Worm (Caenorhabditis elegans) whole organism, young adult: ENCODE data around the gene wdr-62.

Source experiments
- B0019.2 ChIP-seq: fragments of 200-800 bp; sonication (Bioruptor generic); conservative IDR thresholded peaks from 2 replicates; pipeline ENCODE4 v1.3.6; 2022; ENCODE audit warnings: missing genetic modification reagents, missing genetic modification characterization, missing compliant biosample characterization
- B0035.1 ChIP-seq: sonication (generic microtip); optimal IDR thresholded peaks from 2 replicates; lab custom pipeline; 2016; ENCODE audit warnings: missing genetic modification characterization, mild to moderate bottlenecking, missing compliant biosample characterization, missing genotype, missing genetic modification reagents
- C17E4.6 ChIP-seq: fragments of 200-800 bp; sonication (Bioruptor generic); IDR thresholded peaks from 2 replicates; pipeline ENCODE4 v1.3.6; 2022; ENCODE audit warnings: missing genetic modification reagents, missing genetic modification characterization, missing compliant biosample characterization
- T07F8.4 ChIP-seq: sonication (generic microtip); optimal IDR thresholded peaks from 2 replicates; lab custom pipeline; 2016; ENCODE audit warnings: mild to moderate bottlenecking, missing genetic modification characterization, moderate library complexity, missing compliant biosample characterization
- Y56A3A.18 ChIP-seq: fragments of 200-800 bp; sonication (Bioruptor generic); IDR thresholded peaks from 2 replicates; pipeline ENCODE4 v1.3.6; 2022; ENCODE audit warnings: missing genetic modification reagents, missing genetic modification characterization, missing compliant biosample characterization
- ZK185.1 ChIP-seq: sonication (generic microtip); optimal IDR thresholded peaks from 2 replicates; lab custom pipeline; 2016; ENCODE audit warnings: mild to moderate bottlenecking, missing genetic modification characterization, missing compliant biosample characterization; ENCODE audit not compliant: poor library complexity, severe bottlenecking
- ama-1 ChIP-seq, 3 experiments: fragments of 150-350 bp in 1 of 3; sonication (generic microtip) in 2 of 3; optimal IDR thresholded peaks; 2 replicates each; lab custom pipeline; 2014 to 2018; ENCODE audit warnings: missing biosample characterization in 2 of 3, missing genetic modification characterization in 2 of 3, missing genetic modification reagents in 2 of 3
- ccch-3 ChIP-seq: fragments of 200-800 bp; sonication (Bioruptor generic); optimal IDR thresholded peaks from 2 replicates; lab custom pipeline; 2018; ENCODE audit warnings: mild to moderate bottlenecking, missing genetic modification characterization, missing compliant biosample characterization
- ceh-100 ChIP-seq: fragments of 200-800 bp; sonication (Bioruptor generic); IDR thresholded peaks from 2 replicates; pipeline ENCODE4 v1.3.6; 2022; ENCODE audit warnings: missing genetic modification reagents, missing genetic modification characterization, missing compliant biosample characterization
- dpff-1 ChIP-seq: sonication (generic microtip); optimal IDR thresholded peaks from 2 replicates; lab custom pipeline; 2017; ENCODE audit warnings: mild to moderate bottlenecking, missing genetic modification characterization, missing compliant biosample characterization
- egl-44 ChIP-seq: fragments of 200-800 bp; sonication (Bioruptor generic); IDR thresholded peaks from 2 replicates; pipeline ENCODE4 v1.3.6; 2022; ENCODE audit warnings: missing genetic modification reagents, missing genetic modification characterization, missing compliant biosample characterization
- egrh-3 ChIP-seq: fragments of 200-800 bp; sonication (Bioruptor generic); IDR thresholded peaks from 2 replicates; pipeline ENCODE4 v1.3.6; 2022; ENCODE audit warnings: missing genetic modification reagents, missing genetic modification characterization, missing compliant biosample characterization
- ets-4 ChIP-seq: fragments of 200-800 bp; sonication (Bioruptor generic); optimal IDR thresholded peaks from 2 replicates; lab custom pipeline; 2018; ENCODE audit warnings: mild to moderate bottlenecking, missing genetic modification characterization, missing compliant biosample characterization
- fkh-3 ChIP-seq: sonication (generic microtip); optimal IDR thresholded peaks from 2 replicates; lab custom pipeline; 2016; ENCODE audit warnings: mild to moderate bottlenecking, missing genetic modification characterization, missing compliant biosample characterization
- hrde-1 ChIP-seq: sonication (generic microtip); optimal IDR thresholded peaks from 2 replicates; lab custom pipeline; 2016; ENCODE audit warnings: missing genetic modification characterization, mild to moderate bottlenecking, missing compliant biosample characterization, moderate library complexity, missing genotype, missing genetic modification reagents, borderline replicate concordance
- let-526 ChIP-seq: fragments of 200-800 bp; sonication (Bioruptor generic); IDR thresholded peaks from 2 replicates; pipeline ENCODE4 v1.3.6; 2022; ENCODE audit warnings: missing genetic modification reagents, missing genetic modification characterization, missing compliant biosample characterization
- let-607 ChIP-seq, 2 experiments: fragments of 200-800 bp in 1 of 2; sonication (Bioruptor generic) in 1 of 2; sonication (generic microtip) in 1 of 2; optimal IDR thresholded peaks; 2 replicates each; lab custom pipeline; 2016 to 2018; ENCODE audit warnings: mild to moderate bottlenecking in 2 of 2, missing compliant biosample characterization in 2 of 2, missing genetic modification characterization in 2 of 2, moderate library complexity in 2 of 2, missing genotype in 1 of 2
- lir-1 ChIP-seq: fragments of 200-800 bp; sonication (Bioruptor generic); conservative IDR thresholded peaks from 2 replicates; pipeline ENCODE4 v1.3.6; 2022; ENCODE audit warnings: missing genetic modification reagents, missing genetic modification characterization, missing compliant biosample characterization
- madf-3 ChIP-seq: fragments of 200-800 bp; sonication (Bioruptor generic); IDR thresholded peaks from 2 replicates; pipeline ENCODE4 v1.3.6; 2022; ENCODE audit warnings: missing genetic modification reagents, missing genetic modification characterization, missing compliant biosample characterization
- madf-6 ChIP-seq: fragments of 200-800 bp; sonication (Bioruptor generic); IDR thresholded peaks from 2 replicates; pipeline ENCODE4 v1.3.6; 2022; ENCODE audit warnings: missing genetic modification reagents, missing genetic modification characterization, missing compliant biosample characterization
- madf-8 ChIP-seq: fragments of 200-800 bp; sonication (Bioruptor generic); conservative IDR thresholded peaks from 2 replicates; pipeline ENCODE4 v1.3.6; 2022; ENCODE audit warnings: missing genetic modification reagents, missing genetic modification characterization, missing compliant biosample characterization
- mes-4 ChIP-seq: sonication (generic microtip); optimal IDR thresholded peaks from 2 replicates; lab custom pipeline; 2016; ENCODE audit warnings: missing genotype, missing genetic modification characterization, missing compliant biosample characterization
- nhr-80 ChIP-seq: sonication (generic microtip); optimal IDR thresholded peaks from 2 replicates; lab custom pipeline; 2016; ENCODE audit warnings: missing genetic modification characterization, missing compliant biosample characterization
- rec-8 ChIP-seq, 2 experiments: sonication (generic microtip); optimal IDR thresholded peaks; 2 replicates each; lab custom pipeline; 2016; ENCODE audit warnings: mild to moderate bottlenecking in 2 of 2, missing genetic modification characterization in 2 of 2, missing genetic modification reagents in 2 of 2, missing genotype in 2 of 2, missing biosample characterization in 1 of 2, missing compliant biosample characterization in 1 of 2, moderate library complexity in 1 of 2
- snpc-1.3 ChIP-seq: sonication (generic microtip); optimal IDR thresholded peaks from 2 replicates; lab custom pipeline; 2017; ENCODE audit warnings: missing genetic modification characterization, mild to moderate bottlenecking, missing compliant biosample characterization, antibody characterized with exemption, moderate library complexity, missing genotype, missing genetic modification reagents; ENCODE audit not compliant: insufficient read depth
- sptf-2 ChIP-seq: fragments of 200-800 bp; sonication (Bioruptor generic); optimal IDR thresholded peaks from 2 replicates; lab custom pipeline; 2018; ENCODE audit warnings: mild to moderate bottlenecking, missing genetic modification characterization, missing compliant biosample characterization
- tbx-9 ChIP-seq: sonication (generic microtip); optimal IDR thresholded peaks from 2 replicates; lab custom pipeline; 2016; ENCODE audit warnings: borderline replicate concordance, missing genetic modification characterization, inconsistent platforms, missing compliant biosample characterization
- tlf-1 ChIP-seq: fragments of 200-800 bp; sonication (Bioruptor generic); optimal IDR thresholded peaks from 2 replicates; lab custom pipeline; 2018; ENCODE audit warnings: mild to moderate bottlenecking, missing genetic modification characterization, missing compliant biosample characterization
- zim-3 ChIP-seq: sonication (generic microtip); optimal IDR thresholded peaks from 2 replicates; lab custom pipeline; 2017; ENCODE audit warnings: mild to moderate bottlenecking, missing genetic modification characterization, moderate library complexity, missing compliant biosample characterization
- ztf-18 ChIP-seq: sonication (generic microtip); optimal IDR thresholded peaks from 2 replicates; lab custom pipeline; 2016; ENCODE audit warnings: missing genotype, mild to moderate bottlenecking, missing genetic modification characterization, missing compliant biosample characterization
- ztf-25 ChIP-seq: fragments of 200-800 bp; sonication (Bioruptor generic); IDR thresholded peaks from 2 replicates; pipeline ENCODE4 v1.3.6; 2022; ENCODE audit warnings: missing genetic modification reagents, missing genetic modification characterization, missing compliant biosample characterization
- ztf-26 ChIP-seq: sonication (generic microtip); optimal IDR thresholded peaks from 2 replicates; lab custom pipeline; 2017; ENCODE audit warnings: missing genetic modification characterization, missing compliant biosample characterization
- ztf-28 ChIP-seq: fragments of 200-800 bp; sonication (Bioruptor generic); IDR thresholded peaks from 2 replicates; pipeline ENCODE4 v1.3.6; 2022; ENCODE audit warnings: missing genetic modification reagents, missing genetic modification characterization, missing compliant biosample characterization

wdr-62 gene

DNA sequence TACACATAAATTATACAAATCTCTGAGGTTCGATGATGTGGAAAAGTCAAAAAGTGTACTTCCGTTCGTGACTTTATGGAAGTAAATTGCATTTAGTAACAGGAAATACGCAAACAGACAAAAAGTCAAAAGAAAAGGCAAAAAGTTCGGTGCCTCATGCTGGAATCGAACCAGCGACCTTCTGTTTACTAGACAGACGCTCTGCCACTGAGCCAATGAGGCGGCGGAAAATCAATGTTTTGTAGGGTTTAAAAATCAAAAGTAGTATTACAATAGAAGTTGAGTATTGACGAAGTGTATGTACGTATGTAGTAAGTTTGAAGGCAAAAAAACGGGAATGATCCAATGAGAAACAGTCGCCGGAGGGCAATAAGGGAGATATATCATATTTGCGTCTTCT lies 37.0 kb upstream of the wdr-62 start (continued):
- TF ChIP-seq ztf-26 (tag; lab: Kevin White, UChicago): no peak
- no peak for TF ChIP-seq sptf-2
- no peak for TF ChIP-seq zim-3 (tag; lab: Kevin White, UChicago)
- TF ChIP-seq hrde-1 (tag; lab: Kevin White, UChicago): no peak
- no peak for TF ChIP-seq ets-4
- TF ChIP-seq let-607 (tag; optimal IDR thresholded peaks at IDR 0.05; lab: Kevin White, UChicago): no peak
- no peak for TF ChIP-seq madf-8 (GFP tag; lab: Robert Waterston, UW)
- TF ChIP-seq ztf-28: no peak
- TF ChIP-seq B0035.1 (tag; lab: Kevin White, UChicago): no peak
- no peak for TF ChIP-seq egl-44 (GFP tag; lab: Robert Waterston, UW)
- peak; percentile 1 for TF ChIP-seq nhr-80 (tag; lab: Kevin White, UChicago)
- no peak for TF ChIP-seq madf-3 (GFP tag; lab: Robert Waterston, UW)
- no peak for TF ChIP-seq ZK185.1
- no peak for TF ChIP-seq ztf-18 (tag; lab: Kevin White, UChicago)
- no peak for TF ChIP-seq tlf-1

DNA sequence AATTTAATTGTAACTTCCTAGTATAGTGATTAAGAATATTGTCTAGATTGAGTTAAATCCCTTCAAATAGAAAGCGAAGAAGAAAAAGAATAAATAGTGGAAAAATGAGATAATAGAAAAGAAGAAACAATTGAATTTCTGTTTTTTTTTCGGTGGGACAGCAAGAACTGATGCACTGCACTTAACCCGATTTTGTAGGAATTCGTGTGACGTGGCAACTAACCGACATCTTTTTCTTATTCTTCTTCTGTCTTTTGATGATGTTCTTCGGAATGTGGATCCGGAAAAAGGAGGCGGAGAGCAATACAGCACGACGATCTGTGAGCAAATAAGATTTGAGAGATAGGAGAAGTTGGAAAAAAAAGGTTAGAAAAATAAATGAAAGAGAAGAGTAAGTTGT lies 35.0 kb upstream of the wdr-62 start:
- TF ChIP-seq ztf-26 (tag; lab: Kevin White, UChicago) (no peak), snpc-1.3 (no peak), madf-3 (GFP tag; lab: Robert Waterston, UW) (no peak), egrh-3 (GFP tag; lab: Robert Waterston, UW) (no peak), madf-6 (GFP tag; lab: Robert Waterston, UW) (no peak), ztf-25 (GFP tag; lab: Robert Waterston, UW) (no peak), ztf-18 (tag; lab: Kevin White, UChicago) (no peak)

DNA sequence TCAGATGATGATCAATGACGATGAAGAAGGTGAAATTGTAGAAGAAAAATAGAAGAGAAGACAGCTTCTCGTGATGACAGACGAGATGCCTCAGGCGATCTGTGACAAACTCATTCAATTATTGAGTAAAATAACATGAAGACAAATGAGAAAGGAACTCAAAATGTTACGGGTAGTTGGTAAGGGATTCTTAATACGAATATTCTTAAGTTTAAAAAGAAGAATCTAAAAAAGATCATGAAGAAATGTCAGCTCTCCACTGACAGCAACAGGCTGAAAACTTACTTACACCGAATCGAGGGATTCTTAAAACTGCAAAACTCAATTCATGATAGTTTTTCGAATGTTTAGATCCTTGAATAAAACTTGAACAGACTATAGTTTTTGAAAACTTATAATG lies 29.3 kb upstream of the wdr-62 start, which contains the start of gene F36D4.4:
F36D4.4 (minus strand) TSS at position 101 of the 400 bp plus-strand sequence.
- TF ChIP-seq C17E4.6 (no peak), lir-1 (GFP tag; lab: Robert Waterston, UW) (no peak), mes-4 (tag; lab: Kevin White, UChicago) (no peak), ceh-100 (GFP tag; lab: Robert Waterston, UW) (no peak), let-607 (tag; optimal IDR thresholded peaks at IDR 0.05; lab: Kevin White, UChicago) (no peak), hrde-1 (tag; lab: Kevin White, UChicago) (no peak), rec-8 (tag; optimal IDR thresholded peaks at IDR 0.05; lab: Kevin White, UChicago) (no peak), egrh-3 (GFP tag; lab: Robert Waterston, UW) (no peak), T07F8.4 (tag; lab: Kevin White, UChicago) (no peak), dpff-1 (no peak), B0019.2 (no peak), ccch-3 (GFP tag; lab: Kevin White, UChicago) (no peak), ztf-25 (GFP tag; lab: Robert Waterston, UW) (no peak), fkh-3 (tag; lab: Kevin White, UChicago) (no peak), tbx-9 (tag; lab: Kevin White, UChicago) (no peak), ama-1 (optimal IDR thresholded peaks at IDR 0.05; lab: Kevin White, UChicago) (no peak), ama-1 (GFP tag; optimal IDR thresholded peaks at IDR 0.05; lab: Kevin White, UChicago) (no peak), madf-8 (GFP tag; lab: Robert Waterston, UW) (no peak), let-526 (GFP tag; lab: Robert Waterston, UW) (no peak), Y56A3A.18 (GFP tag; lab: Robert Waterston, UW) (no peak)
- TF ChIP-seq, all 124 proteins: peak for 0
